Worm (Caenorhabditis elegans): Measurements from ENCODE around the gene K06G5.3.

Gene K06G5.3

DNA sequence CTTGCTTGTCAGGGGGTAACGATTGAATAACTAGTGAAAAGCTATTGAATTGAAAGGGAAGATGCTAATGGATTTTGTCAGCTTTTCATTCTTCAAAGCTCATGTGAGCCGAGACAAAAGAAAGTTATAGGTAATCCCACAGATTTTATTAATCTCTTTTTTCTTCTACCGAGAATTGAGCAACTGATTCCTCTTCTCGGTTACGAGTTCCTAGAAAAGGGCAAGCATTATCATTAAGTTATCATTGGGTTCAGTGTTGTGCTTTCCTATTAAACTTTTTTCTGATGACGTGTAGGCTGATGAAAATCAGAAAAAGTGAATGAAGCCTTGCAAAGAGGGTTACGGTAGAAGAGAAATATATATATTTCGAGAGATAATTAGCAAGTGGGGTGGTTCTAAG lies 37.4 kb downstream of the K06G5.3 start:
- TF ChIP-seq mdl-1 (tag; optimal IDR thresholded peaks at IDR 0.05) (no peak), crh-2 (tag; optimal IDR thresholded peaks at IDR 0.05) (no peak), lin-13 (GFP tag; optimal IDR thresholded peaks at IDR 0.05) (no peak), unc-55 (GFP tag; optimal IDR thresholded peaks at IDR 0.05) (no peak), lin-11 (tag; optimal IDR thresholded peaks at IDR 0.05) (no peak)

DNA sequence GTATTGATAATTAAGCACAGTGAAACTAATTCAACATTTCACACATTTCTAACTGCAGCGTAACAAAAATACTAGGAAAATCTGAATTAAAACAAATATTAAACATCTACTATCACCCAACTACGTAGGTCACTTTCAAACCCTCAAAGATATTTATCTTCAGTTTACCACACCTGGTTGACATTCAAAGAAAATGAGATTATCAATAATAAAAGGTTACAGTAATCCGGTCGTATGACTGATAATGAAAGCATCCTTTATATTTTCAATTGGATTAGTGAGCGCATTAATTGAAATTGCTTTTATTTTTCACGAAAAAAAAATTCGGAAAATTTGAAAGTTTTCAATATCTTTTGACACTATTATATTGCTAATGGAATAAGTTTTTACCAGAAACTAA lies 40.5 kb downstream of the K06G5.3 start:
- no peak for TF ChIP-seq zag-1 (tag; optimal IDR thresholded peaks at IDR 0.05)
- no peak for TF ChIP-seq skn-1 (tag; optimal IDR thresholded peaks at IDR 0.05)
- no peak for TF ChIP-seq snpc-4 (tag; optimal IDR thresholded peaks at IDR 0.05)
- no peak for TF ChIP-seq fos-1 (tag; optimal IDR thresholded peaks at IDR 0.05)
- no peak for TF ChIP-seq nhr-10 (tag; optimal IDR thresholded peaks at IDR 0.05)
- TF ChIP-seq egl-27 (tag; optimal IDR thresholded peaks at IDR 0.05), result no peak
- no peak for TF ChIP-seq ztf-4 (tag; optimal IDR thresholded peaks at IDR 0.05)
- no peak for TF ChIP-seq nhr-25 (tag; optimal IDR thresholded peaks at IDR 0.05)
- TF ChIP-seq lin-39 (tag; optimal IDR thresholded peaks at IDR 0.05), result no peak

- TF ChIP-seq C34F6.9 (tag; optimal IDR thresholded peaks at IDR 0.05) (no peak), lin-39 (tag; optimal IDR thresholded peaks at IDR 0.05) (no peak), sma-3 (GFP tag; optimal IDR thresholded peaks at IDR 0.05) (no peak), nhr-237 (tag; optimal IDR thresholded peaks at IDR 0.05) (no peak), alr-1 (tag; optimal IDR thresholded peaks at IDR 0.05) (no peak), nhr-10 (tag; optimal IDR thresholded peaks at IDR 0.05) (no peak), fos-1 (tag; optimal IDR thresholded peaks at IDR 0.05) (no peak), ztf-11 (tag; optimal IDR thresholded peaks at IDR 0.05) (no peak)
These were observed 42.9 kb downstream of the K06G5.3 start, which contains the start of gene C37E2.3 for ce11 chrX:14180151-14180550. C37E2.3 (plus strand) TSS chrX:14180451.

DNA sequence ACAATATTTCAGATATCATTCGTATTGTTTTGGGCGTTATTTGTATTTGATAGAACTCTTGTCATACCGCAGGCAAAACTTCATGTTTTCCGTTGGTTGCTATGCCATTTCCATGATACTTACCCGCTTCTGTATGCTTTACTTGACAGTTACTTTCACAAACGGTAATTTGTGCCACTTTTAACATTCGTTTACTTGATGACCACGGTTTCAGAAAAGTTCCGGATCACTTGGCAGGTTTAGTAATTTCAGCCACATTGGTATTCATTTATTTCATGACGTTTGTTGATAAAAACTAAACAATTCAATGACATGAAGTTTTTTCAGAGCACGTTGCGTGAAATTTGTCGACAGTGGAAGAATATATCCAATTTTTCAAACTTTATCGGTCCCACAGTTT lies 43.6 kb downstream of the K06G5.3 start:
- TF ChIP-seq ztf-4 (tag; optimal IDR thresholded peaks at IDR 0.05), result no peak
- TF ChIP-seq gmeb-1 (tag; optimal IDR thresholded peaks at IDR 0.05), result no peak
- no peak for TF ChIP-seq nhr-21 (tag; optimal IDR thresholded peaks at IDR 0.05)
- no peak for TF ChIP-seq aly-2 (tag; optimal IDR thresholded peaks at IDR 0.05)
- TF ChIP-seq mab-5 (tag; optimal IDR thresholded peaks at IDR 0.05), result no peak
- no peak for TF ChIP-seq unc-39 (tag; optimal IDR thresholded peaks at IDR 0.05)
- TF ChIP-seq nhr-237 (tag; optimal IDR thresholded peaks at IDR 0.05), result no peak
- TF ChIP-seq dmd-4 (tag; optimal IDR thresholded peaks at IDR 0.05), result no peak
- no peak for TF ChIP-seq elt-3 (tag; optimal IDR thresholded peaks at IDR 0.05)
- no peak for TF ChIP-seq ZK546.5 (tag; optimal IDR thresholded peaks at IDR 0.05)
- TF ChIP-seq sem-4 (tag; optimal IDR thresholded peaks at IDR 0.05), result no peak
- TF ChIP-seq fos-1 (tag; optimal IDR thresholded peaks at IDR 0.05), result no peak
- no peak for TF ChIP-seq alr-1 (tag; optimal IDR thresholded peaks at IDR 0.05)
- TF ChIP-seq ztf-11 (tag; optimal IDR thresholded peaks at IDR 0.05), result no peak
- no peak for TF ChIP-seq nhr-10 (tag; optimal IDR thresholded peaks at IDR 0.05)
- no peak for TF ChIP-seq ama-1 (optimal IDR thresholded peaks at IDR 0.05)
- no peak for TF ChIP-seq zag-1 (tag; optimal IDR thresholded peaks at IDR 0.05)

ce11 chrX:14178688-14179087 lies 44.4 kb downstream of the K06G5.3 start, which contains the start of gene C37E2.10:
C37E2.10 (plus strand) TSS chrX:14178988.
- no peak for TF ChIP-seq nhr-11 (tag; optimal IDR thresholded peaks at IDR 0.05)
- no peak for TF ChIP-seq gmeb-1 (tag; optimal IDR thresholded peaks at IDR 0.05)
- no peak for TF ChIP-seq snpc-4 (tag; optimal IDR thresholded peaks at IDR 0.05)
- no peak for TF ChIP-seq unc-62 (GFP tag; optimal IDR thresholded peaks at IDR 0.05)

- TF ChIP-seq mbf-1 (tag; optimal IDR thresholded peaks at IDR 0.05) (no peak), nhr-21 (tag; optimal IDR thresholded peaks at IDR 0.05) (no peak), nhr-12 (tag; optimal IDR thresholded peaks at IDR 0.05) (no peak), ztf-1 (GFP tag; conservative IDR thresholded peaks at IDR 0.05) (no peak)
These were observed 47.3 kb downstream of the K06G5.3 start, which contains the start of gene C37E2.2 for ce11 chrX:14175740-14176139. C37E2.2 (plus strand) TSS chrX:14176040.

All from whole organism, L2 larva.